Fruit fly (Drosophila melanogaster): ENCODE measurements around the gene CG9701.

The CG9701 gene

dm6 chr3L:16762203-16762997 is 29.1 kb downstream of the CG9701 start (continued):
- no peak for TF ChIP-seq CG6689 (GFP tag; IDR thresholded peaks at IDR 0.05)
- TF ChIP-seq CG13424 (tag; optimal IDR thresholded peaks at IDR 0.05): no peak
- TF ChIP-seq Spps (tag; optimal IDR thresholded peaks at IDR 0.05): no peak
- TF ChIP-seq tap (tag; optimal IDR thresholded peaks at IDR 0.05): no peak
- no peak for TF ChIP-seq Dip3 (GFP tag; optimal IDR thresholded peaks at IDR 0.05)
- no peak for TF ChIP-seq exex (tag; optimal IDR thresholded peaks at IDR 0.05)
- TF ChIP-seq CG1647 (GFP tag; optimal IDR thresholded peaks at IDR 0.05): no peak
- no peak for TF ChIP-seq CG2116 (GFP tag; optimal IDR thresholded peaks at IDR 0.05)
- no peak for TF ChIP-seq chn (GFP tag; optimal IDR thresholded peaks at IDR 0.05)
- TF ChIP-seq Blimp-1 (GFP tag; optimal IDR thresholded peaks at IDR 0.05): no peak
- TF ChIP-seq dan (GFP tag; IDR thresholded peaks at IDR 0.05): no peak
- TF ChIP-seq Sox102F (GFP tag; optimal IDR thresholded peaks at IDR 0.05): no peak
- no peak for TF ChIP-seq CG34376 (GFP tag; optimal IDR thresholded peaks at IDR 0.05)
- TF ChIP-seq abd-A (tag; optimal IDR thresholded peaks at IDR 0.05): no peak
- TF ChIP-seq CG15479 (GFP tag; optimal IDR thresholded peaks at IDR 0.05): no peak
- peak; percentile 1 for TF ChIP-seq sens (GFP tag)
- TF ChIP-seq CG12219 (GFP tag; optimal IDR thresholded peaks at IDR 0.05): no peak
- no peak for TF ChIP-seq en (GFP tag; optimal IDR thresholded peaks at IDR 0.05)
- no peak for TF ChIP-seq CG9817 (tag; optimal IDR thresholded peaks at IDR 0.05)
- no peak for TF ChIP-seq CG4328 (GFP tag; optimal IDR thresholded peaks at IDR 0.05)
- no peak for TF ChIP-seq CG9727 (GFP tag; optimal IDR thresholded peaks at IDR 0.05)
- TF ChIP-seq CG31388 (GFP tag; optimal IDR thresholded peaks at IDR 0.05): no peak
- no peak for TF ChIP-seq ssp (GFP tag; IDR thresholded peaks at IDR 0.05)
- peak; percentile 84; the same call in 1 of the 3 replicates for TF ChIP-seq CG2199 (GFP tag; IDR thresholded peaks at IDR 0.05)
- TF ChIP-seq Hand (GFP tag; optimal IDR thresholded peaks at IDR 0.05): no peak
- no peak for TF ChIP-seq kah (GFP tag; optimal IDR thresholded peaks at IDR 0.05)
- TF ChIP-seq gsb-n (tag; optimal IDR thresholded peaks at IDR 0.05): no peak
- TF ChIP-seq knrl (GFP tag; IDR thresholded peaks at IDR 0.05; ENCODE audit: partially characterized antibody): no peak

- TF ChIP-seq CG14667 (GFP tag; IDR thresholded peaks at IDR 0.05) (no peak), Oli (tag; optimal IDR thresholded peaks at IDR 0.05) (peak; percentile 65), CG11696 (GFP tag; IDR thresholded peaks at IDR 0.05) (no peak), CG43689 (GFP tag; IDR thresholded peaks at IDR 0.05) (no peak), HmgZ (tag; optimal IDR thresholded peaks at IDR 0.05) (peak; percentile 21), CG6689 (GFP tag; IDR thresholded peaks at IDR 0.05) (peak; percentile 73), fd64A (GFP tag; optimal IDR thresholded peaks at IDR 0.05) (no peak), CG8478 (optimal IDR thresholded peaks at IDR 0.05) (no peak), emc (GFP tag; optimal IDR thresholded peaks at IDR 0.05) (no peak), gt (GFP tag; IDR thresholded peaks at IDR 0.05) (no peak), CG6272 (GFP tag; IDR thresholded peaks at IDR 0.05) (no peak), sug (tag; optimal IDR thresholded peaks at IDR 0.05) (peak; percentile 68), Fer1 (GFP tag; optimal IDR thresholded peaks at IDR 0.05) (peak; percentile 82), hkb (optimal IDR thresholded peaks at IDR 0.05) (no peak), hkb (GFP tag; IDR thresholded peaks at IDR 0.05) (peak; percentile 79), Jarid2 (GFP tag; optimal IDR thresholded peaks at IDR 0.05) (peak; percentile 99), wor (GFP tag; IDR thresholded peaks at IDR 0.05) (no peak), zen2 (GFP tag; IDR thresholded peaks at IDR 0.05; ENCODE audit: partially characterized antibody) (no peak), CG10209 (GFP tag; optimal IDR thresholded peaks at IDR 0.05) (peak; percentile 41), MTF-1 (GFP tag; optimal IDR thresholded peaks at IDR 0.05; ENCODE audit: borderline replicate concordance) (no peak), prd (optimal IDR thresholded peaks at IDR 0.05) (no peak), prd (GFP tag; IDR thresholded peaks at IDR 0.05) (peak; percentile 66)
Observed at dm6 chr3L:16765647-16766628, 32.6 kb downstream of the CG9701 start, which contains the start of gene Nrt. Gene Nrt, plus strand, starts transcription at chr3L:16766072.
